Fruit fly (Drosophila melanogaster) whole organism, prepupa: ENCODE measurements around the gene BRWD3.
A peak's percentile ranks its signal among the peaks of the same experiment; 100 is the strongest.

Source experiments
- Blimp-1 ChIP-seq: fragments of 200-800 bp; sonication (Bioruptor generic); optimal IDR thresholded peaks from 3 replicates; lab custom pipeline; 2017; ENCODE audit warnings: missing biosample characterization, missing genetic modification characterization, mild to moderate bottlenecking, moderate library complexity, missing genetic modification reagents
- CG10631 ChIP-seq: fragments of 200-800 bp; sonication (Bioruptor generic); optimal IDR thresholded peaks from 2 replicates; lab custom pipeline; 2016; ENCODE audit warnings: missing biosample characterization, missing genetic modification characterization
- CG10669 ChIP-seq: fragments of 200-800 bp; sonication (Bioruptor generic); optimal IDR thresholded peaks from 3 replicates; lab custom pipeline; 2018; ENCODE audit warnings: missing biosample characterization, mild to moderate bottlenecking, missing genetic modification characterization, moderate library complexity
- CG11294 ChIP-seq: fragments of 200-800 bp; sonication (Bioruptor generic); IDR thresholded peaks from 2 replicates; pipeline ENCODE4 v1.3.6; 2022; ENCODE audit warnings: missing biosample characterization, missing genetic modification characterization
- CG11762 ChIP-seq: fragments of 200-800 bp; sonication (Bioruptor generic); optimal IDR thresholded peaks from 3 replicates; lab custom pipeline; 2016; ENCODE audit warnings: missing biosample characterization, missing genetic modification characterization; ENCODE audit not compliant: insufficient read depth
- CG11902 ChIP-seq: fragments of 200-800 bp; sonication (Bioruptor generic); optimal IDR thresholded peaks from 3 replicates; lab custom pipeline; 2016; ENCODE audit warnings: missing biosample characterization, missing genetic modification characterization
- CG1621 ChIP-seq: fragments of 200-800 bp; sonication (Bioruptor generic); optimal IDR thresholded peaks from 3 replicates; lab custom pipeline; 2018; ENCODE audit warnings: missing biosample characterization, mild to moderate bottlenecking, missing genetic modification characterization
- CG16779 ChIP-seq: fragments of 200-800 bp; sonication (Bioruptor generic); optimal IDR thresholded peaks from 3 replicates; lab custom pipeline; 2017; ENCODE audit warnings: missing biosample characterization, mild to moderate bottlenecking, missing genetic modification characterization
- CG3032 ChIP-seq: fragments of 200-800 bp; optimal IDR thresholded peaks from 2 replicates; lab custom pipeline; 2019; ENCODE audit warnings: missing biosample characterization, mild to moderate bottlenecking, missing genetic modification characterization, moderate library complexity
- CG31627 ChIP-seq: fragments of 200-800 bp; sonication (Bioruptor generic); optimal IDR thresholded peaks from 3 replicates; lab custom pipeline; 2016; ENCODE audit warnings: missing biosample characterization, missing genetic modification characterization
- CG32006 ChIP-seq: fragments of 200-800 bp; sonication (Bioruptor generic); optimal IDR thresholded peaks from 3 replicates; lab custom pipeline; 2017; ENCODE audit warnings: missing biosample characterization, mild to moderate bottlenecking, missing genetic modification characterization
- CG34406 ChIP-seq: fragments of 200-800 bp; sonication (Bioruptor generic); optimal IDR thresholded peaks from 3 replicates; lab custom pipeline; 2016; ENCODE audit warnings: missing biosample characterization, missing genetic modification characterization
- CG3919 ChIP-seq: fragments of 200-800 bp; sonication (Bioruptor generic); optimal IDR thresholded peaks from 3 replicates; lab custom pipeline; 2016; ENCODE audit warnings: missing biosample characterization, missing genetic modification characterization
- CG4318 ChIP-seq: fragments of 200-800 bp; sonication (Bioruptor generic); optimal IDR thresholded peaks from 3 replicates; lab custom pipeline; 2017; ENCODE audit warnings: missing biosample characterization, mild to moderate bottlenecking, missing genetic modification characterization
- CG6163 ChIP-seq: fragments of 200-800 bp; sonication (Bioruptor generic); IDR thresholded peaks from 3 replicates; pipeline ENCODE4 v1.3.6; 2022; ENCODE audit warnings: missing biosample characterization, missing genetic modification characterization
- CG6792 ChIP-seq: fragments of 200-800 bp; sonication (Bioruptor generic); optimal IDR thresholded peaks from 3 replicates; lab custom pipeline; 2016; ENCODE audit warnings: missing biosample characterization, missing genetic modification characterization
- CG6808 ChIP-seq: fragments of 200-800 bp; sonication (Bioruptor generic); optimal IDR thresholded peaks from 3 replicates; lab custom pipeline; 2017; ENCODE audit warnings: missing biosample characterization, missing genetic modification characterization, mild to moderate bottlenecking, moderate library complexity, missing genetic modification reagents
- CG6854 ChIP-seq: fragments of 200-800 bp; sonication (Bioruptor generic); optimal IDR thresholded peaks from 2 replicates; lab custom pipeline; 2017; ENCODE audit warnings: missing biosample characterization, mild to moderate bottlenecking, missing genetic modification characterization
- CG7368 ChIP-seq: fragments of 200-800 bp; sonication (Bioruptor generic); optimal IDR thresholded peaks from 3 replicates; lab custom pipeline; 2016; ENCODE audit warnings: missing biosample characterization, missing genetic modification characterization
- CG8119 ChIP-seq: fragments of 200-800 bp; sonication (Bioruptor generic); IDR thresholded peaks from 3 replicates; pipeline ENCODE4 v1.3.6; 2022; ENCODE audit warnings: missing biosample characterization, missing genetic modification characterization
- CG8319 ChIP-seq: fragments of 200-800 bp; sonication (Bioruptor generic); optimal IDR thresholded peaks from 3 replicates; lab custom pipeline; 2016; ENCODE audit warnings: missing biosample characterization, missing genetic modification characterization
- CG9139 ChIP-seq: fragments of 200-800 bp; sonication (Bioruptor generic); optimal IDR thresholded peaks from 3 replicates; lab custom pipeline; 2017; ENCODE audit warnings: missing biosample characterization, mild to moderate bottlenecking, missing genetic modification characterization
- Eip75B ChIP-seq: fragments of 200-800 bp; sonication (Bioruptor generic); optimal IDR thresholded peaks from 3 replicates; lab custom pipeline; 2016; ENCODE audit warnings: missing biosample characterization, missing genetic modification characterization
- Eip78C ChIP-seq: fragments of 200-800 bp; sonication (Bioruptor generic); peaks from one replicate; lab custom pipeline; 2016; ENCODE audit warnings: missing biosample characterization, missing genetic modification characterization
- Eip93F ChIP-seq: fragments of 200-800 bp; sonication (Bioruptor generic); optimal IDR thresholded peaks from 2 replicates; lab custom pipeline; 2016; ENCODE audit warnings: missing biosample characterization, mild to moderate bottlenecking, missing genetic modification characterization
- Ets21C ChIP-seq: fragments of 200-800 bp; sonication (Bioruptor generic); optimal IDR thresholded peaks from 3 replicates; lab custom pipeline; 2016; ENCODE audit warnings: missing biosample characterization, missing genetic modification characterization
- Gug ChIP-seq: fragments of 200-800 bp; sonication (Bioruptor generic); IDR thresholded peaks from 2 replicates; pipeline ENCODE4 v1.3.6; 2022; ENCODE audit warnings: missing biosample characterization, missing genetic modification characterization
- Hr38 ChIP-seq: sonication (Bioruptor generic); optimal IDR thresholded peaks from 2 replicates; lab custom pipeline; 2016; ENCODE audit warnings: missing biosample characterization, missing genetic modification characterization
- Hr4 ChIP-seq: fragments of 200-800 bp; sonication (Bioruptor generic); optimal IDR thresholded peaks from 3 replicates; lab custom pipeline; 2016; ENCODE audit warnings: missing biosample characterization, missing genetic modification characterization
- Met ChIP-seq: fragments of 200-800 bp; sonication (Bioruptor generic); optimal IDR thresholded peaks from 3 replicates; lab custom pipeline; 2016; ENCODE audit warnings: missing biosample characterization, missing genetic modification characterization
- OdsH ChIP-seq: fragments of 200-800 bp; sonication (Bioruptor generic); optimal IDR thresholded peaks from 3 replicates; lab custom pipeline; 2016; ENCODE audit warnings: missing biosample characterization, missing genetic modification characterization
- Sox102F ChIP-seq: fragments of 200-800 bp; sonication (Bioruptor generic); optimal IDR thresholded peaks from 2 replicates; lab custom pipeline; 2016; ENCODE audit warnings: missing biosample characterization, mild to moderate bottlenecking, missing genetic modification characterization
- Sox14 ChIP-seq: fragments of 200-800 bp; sonication (Bioruptor generic); optimal IDR thresholded peaks from 3 replicates; lab custom pipeline; 2016; ENCODE audit warnings: missing biosample characterization, missing genetic modification characterization
- Sox15 ChIP-seq: fragments of 200-800 bp; sonication (Bioruptor generic); optimal IDR thresholded peaks from 3 replicates; lab custom pipeline; 2016; ENCODE audit warnings: missing biosample characterization, missing genetic modification characterization
- acj6 ChIP-seq: fragments of 200-800 bp; sonication (Bioruptor generic); optimal IDR thresholded peaks from 3 replicates; lab custom pipeline; 2016; ENCODE audit warnings: missing biosample characterization, missing genetic modification characterization
- cyc ChIP-seq: fragments of 200-800 bp; sonication (Bioruptor generic); optimal IDR thresholded peaks from 3 replicates; lab custom pipeline; 2016; ENCODE audit warnings: missing biosample characterization, missing genetic modification characterization
- dac ChIP-seq: fragments of 200-800 bp; sonication (Bioruptor generic); optimal IDR thresholded peaks from 2 replicates; lab custom pipeline; 2017; ENCODE audit warnings: missing biosample characterization, mild to moderate bottlenecking, missing genetic modification characterization
- dsx ChIP-seq: fragments of 200-800 bp; optimal IDR thresholded peaks from 3 replicates; lab custom pipeline; 2019; ENCODE audit warnings: missing biosample characterization, mild to moderate bottlenecking, missing genetic modification characterization, moderate library complexity; ENCODE audit not compliant: poor library complexity, severe bottlenecking
- eg ChIP-seq: fragments of 200-800 bp; sonication (Bioruptor generic); IDR thresholded peaks from 3 replicates; pipeline ENCODE4 v1.3.6; 2022; ENCODE audit warnings: missing biosample characterization, missing genetic modification characterization
- esn ChIP-seq: fragments of 200-800 bp; sonication (Bioruptor generic); optimal IDR thresholded peaks from 2 replicates; lab custom pipeline; 2016; ENCODE audit warnings: missing biosample characterization, mild to moderate bottlenecking, missing genetic modification characterization, moderate library complexity
- fd59A ChIP-seq: fragments of 200-800 bp; sonication (Bioruptor generic); optimal IDR thresholded peaks from 2 replicates; lab custom pipeline; 2017; ENCODE audit warnings: missing biosample characterization, mild to moderate bottlenecking, missing genetic modification characterization, missing genetic modification reagents
- fd85E ChIP-seq: fragments of 200-800 bp; sonication (Bioruptor generic); optimal IDR thresholded peaks from 3 replicates; lab custom pipeline; 2016; ENCODE audit warnings: missing biosample characterization, missing genetic modification characterization
- fkh ChIP-seq: fragments of 200-800 bp; sonication (Bioruptor generic); optimal IDR thresholded peaks from 3 replicates; lab custom pipeline; 2017; ENCODE audit warnings: missing biosample characterization, mild to moderate bottlenecking, missing genetic modification characterization, moderate library complexity
- lz ChIP-seq: fragments of 200-800 bp; sonication (Bioruptor generic); optimal IDR thresholded peaks from 3 replicates; lab custom pipeline; 2016; ENCODE audit warnings: missing biosample characterization, missing genetic modification characterization
- net ChIP-seq: fragments of 200-800 bp; sonication (Bioruptor generic); optimal IDR thresholded peaks from 3 replicates; lab custom pipeline; 2016; ENCODE audit warnings: missing biosample characterization, missing genetic modification characterization
- salr ChIP-seq, 2 experiments: fragments of 200-800 bp; sonication (Bioruptor generic); optimal IDR thresholded peaks; 3 replicates each; lab custom pipeline; 2016 to 2018; ENCODE audit warnings: missing biosample characterization in 2 of 2, missing genetic modification characterization in 2 of 2, mild to moderate bottlenecking in 1 of 2
- spab ChIP-seq: fragments of 200-800 bp; sonication (Bioruptor generic); optimal IDR thresholded peaks from 2 replicates; lab custom pipeline; 2017; ENCODE audit warnings: missing biosample characterization, mild to moderate bottlenecking, missing genetic modification characterization, missing genetic modification reagents
- ss ChIP-seq, 2 experiments: fragments of 200-800 bp; sonication (Bioruptor generic); optimal IDR thresholded peaks; 2 replicates in 1 of 2; 3 replicates in 1 of 2; lab custom pipeline; 2017 to 2018; ENCODE audit warnings: mild to moderate bottlenecking in 2 of 2, missing biosample characterization in 2 of 2, missing genetic modification characterization in 2 of 2, moderate library complexity in 1 of 2
- svp ChIP-seq: fragments of 200-800 bp; sonication (Bioruptor generic); peaks from one replicate; lab custom pipeline; 2016; ENCODE audit warnings: missing biosample characterization, missing genetic modification characterization
- vri ChIP-seq: fragments of 200-800 bp; sonication (Bioruptor generic); optimal IDR thresholded peaks from 3 replicates; lab custom pipeline; 2016; ENCODE audit warnings: missing biosample characterization, mild to moderate bottlenecking, missing genetic modification characterization

Gene BRWD3

DNA sequence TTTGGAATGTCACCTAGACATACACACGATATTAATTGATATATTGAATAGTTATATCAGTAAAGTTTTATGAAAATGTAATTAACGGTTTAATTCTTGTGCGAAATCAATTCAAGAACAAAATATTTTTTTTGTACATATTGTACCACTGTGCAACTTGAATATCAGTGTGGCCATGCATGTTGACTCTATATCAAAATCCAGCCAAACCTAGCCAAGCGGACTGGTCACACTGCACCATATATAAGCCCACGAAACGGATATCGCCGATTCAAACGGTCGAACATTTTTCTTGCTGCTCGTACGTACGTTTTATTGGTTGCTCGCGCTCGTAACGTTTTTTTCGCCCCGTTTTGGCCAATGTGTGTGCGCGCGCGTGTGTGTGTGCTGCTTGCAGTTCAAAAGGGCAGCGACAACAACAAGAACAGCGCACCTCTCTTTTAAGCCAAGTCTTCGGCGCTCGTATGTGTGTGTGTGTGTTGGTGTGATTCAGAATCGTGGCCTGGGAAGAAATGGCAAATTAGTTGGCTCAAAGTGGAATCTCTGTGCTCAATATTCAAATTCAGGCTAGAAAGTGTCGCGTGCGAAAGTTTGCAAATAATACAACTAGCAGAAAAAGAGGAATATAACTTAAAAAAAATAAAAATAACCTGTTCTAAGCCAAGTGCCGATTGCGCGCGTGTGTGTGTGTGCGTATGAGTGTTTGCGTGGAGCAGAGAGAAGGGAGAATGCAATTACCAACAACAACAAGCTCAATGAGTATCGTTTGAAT, 23.8 kb upstream of the BRWD3 start, which contains the start of gene crb:
crb (plus strand) TSS at position 295 of the 772 bp plus-strand sequence.
- TF ChIP-seq CG16779 (tag; lab: Kevin White, UChicago) (peak; percentile 61), lz (GFP tag; lab: Kevin White, UChicago) (peak; percentile 67), CG4318 (GFP tag; lab: Kevin White, UChicago) (no peak), CG10631 (GFP tag; lab: Kevin White, UChicago) (peak; percentile 29), dac (no peak), Eip93F (GFP tag; lab: Kevin White, UChicago) (no peak), dsx (peak; percentile 30), CG6854 (GFP tag; lab: Kevin White, UChicago) (peak; percentile 45), CG6792 (GFP tag; lab: Kevin White, UChicago) (peak; percentile 25), Eip78C (GFP tag; lab: Kevin White, UChicago) (peak; percentile 79), ss (GFP tag; optimal IDR thresholded peaks at IDR 0.05; lab: Kevin White, UChicago) (peak; percentile 21 to 43), CG11902 (GFP tag; lab: Kevin White, UChicago) (no peak), vri (peak; percentile 69), Blimp-1 (GFP tag; lab: Kevin White, UChicago) (no peak), CG6163 (peak; percentile 37; the same call in 1 of the 3 replicates), fd85E (no peak), Met (GFP tag; lab: Kevin White, UChicago) (peak; percentile 55), CG34406 (GFP tag; lab: Kevin White, UChicago) (peak; percentile 33), CG6808 (GFP tag; lab: Kevin White, UChicago) (no peak), Sox102F (GFP tag; lab: Kevin White, UChicago) (peak; percentile 71), CG7368 (GFP tag; lab: Kevin White, UChicago) (no peak), CG32006 (peak; percentile 27), CG10669 (GFP tag; lab: Kevin White, UChicago) (no peak), eg (peak; percentile 50; the same call in 1 of the 3 replicates), CG3032 (peak; percentile 44), spab (no peak), CG8119 (GFP tag; lab: Robert Waterston, UW) (no peak), net (GFP tag; lab: Kevin White, UChicago) (peak; percentile 44), CG9139 (peak; percentile 38), esn (GFP tag; lab: Kevin White, UChicago) (peak; percentile 68), Sox14 (GFP tag; lab: Kevin White, UChicago) (peak; percentile 67), fd59A (GFP tag; lab: Kevin White, UChicago) (no peak), Ets21C (GFP tag; lab: Kevin White, UChicago) (peak; percentile 38), CG1621 (tag; lab: Kevin White, UChicago) (peak; percentile 40), cyc (GFP tag; lab: Kevin White, UChicago) (peak; percentile 40), Gug (GFP tag; lab: Robert Waterston, UW) (no peak), CG3919 (peak; percentile 52), Hr38 (no peak), Eip75B (GFP tag; lab: Kevin White, UChicago) (peak; percentile 56), salr (GFP tag; optimal IDR thresholded peaks at IDR 0.05; lab: Kevin White, UChicago) (no peak), Hr4 (GFP tag; lab: Kevin White, UChicago) (peak; percentile 50), CG11762 (peak; percentile 7), CG11294 (GFP tag; lab: Robert Waterston, UW) (no peak), CG8319 (GFP tag; lab: Kevin White, UChicago) (no peak), CG31627 (GFP tag; lab: Kevin White, UChicago) (peak; percentile 38), OdsH (GFP tag; lab: Kevin White, UChicago) (peak; percentile 12), acj6 (GFP tag; lab: Kevin White, UChicago) (peak; percentile 41), fkh (GFP tag; lab: Kevin White, UChicago) (peak; percentile 45), Sox15 (GFP tag; lab: Kevin White, UChicago) (no peak), svp (GFP tag; lab: Kevin White, UChicago) (peak; percentile 93)
